Fruit fly (Drosophila melanogaster) whole organism, embryonic: ENCODE data around the gene ldbr.

Source experiments
- Atf-2 ChIP-seq: fragments of 200-800 bp; sonication (Bioruptor generic); optimal IDR thresholded peaks from 2 replicates; lab custom pipeline; 2016; ENCODE audit warnings: missing biosample characterization, missing genetic modification characterization
- Awh ChIP-seq: fragments of 200-800 bp; sonication (Bioruptor generic); IDR thresholded peaks from 2 replicates; pipeline ENCODE4, ENCODE4 v1.3.6; 2022; ENCODE audit warnings: missing biosample characterization, missing genetic modification characterization
- B-H1 ChIP-seq: fragments of 200-800 bp; sonication (Bioruptor generic); IDR thresholded peaks from 3 replicates; pipeline ENCODE4 v1.3.6; 2022; ENCODE audit warnings: missing biosample characterization, missing genetic modification characterization
- BtbVII ChIP-seq: fragments of 200-800 bp; sonication (Bioruptor generic); optimal IDR thresholded peaks from 3 replicates; lab custom pipeline; 2017; ENCODE audit warnings: missing biosample characterization, mild to moderate bottlenecking, missing genetic modification characterization
- CG10147 ChIP-seq: fragments of 200-800 bp; sonication (Bioruptor generic); optimal IDR thresholded peaks from 2 replicates; lab custom pipeline; 2019; ENCODE audit warnings: missing biosample characterization, mild to moderate bottlenecking, missing genetic modification characterization, moderate library complexity
- CG10543 ChIP-seq: fragments of 200-800 bp; sonication (Bioruptor generic); optimal IDR thresholded peaks from 3 replicates; lab custom pipeline; 2017; ENCODE audit warnings: missing biosample characterization, mild to moderate bottlenecking, missing genetic modification characterization, moderate library complexity
- CG11504 ChIP-seq: fragments of 200-800 bp; sonication (Bioruptor generic); optimal IDR thresholded peaks from 3 replicates; lab custom pipeline; 2019; ENCODE audit warnings: missing biosample characterization, mild to moderate bottlenecking, missing genetic modification characterization, moderate library complexity
- CG11723 ChIP-seq: fragments of 200-800 bp; sonication (Bioruptor generic); optimal IDR thresholded peaks from 2 replicates; lab custom pipeline; 2017; ENCODE audit warnings: missing biosample characterization, mild to moderate bottlenecking, missing genetic modification characterization
- CG17361 ChIP-seq: fragments of 200-800 bp; sonication (Bioruptor generic); IDR thresholded peaks from 3 replicates; pipeline ENCODE4 v1.3.6; 2022; ENCODE audit warnings: missing biosample characterization, missing genetic modification characterization
- CG18262 ChIP-seq: fragments of 200-800 bp; optimal IDR thresholded peaks from 3 replicates; lab custom pipeline; 2019; ENCODE audit warnings: missing biosample characterization, mild to moderate bottlenecking, missing genetic modification characterization, moderate library complexity
- CG18764 ChIP-seq: fragments of 200-800 bp; sonication (Bioruptor generic); optimal IDR thresholded peaks from 3 replicates; lab custom pipeline; 2016; ENCODE audit warnings: missing biosample characterization, missing genetic modification characterization
- CG34422 ChIP-seq: fragments of 200-800 bp; sonication (Bioruptor generic); IDR thresholded peaks from 3 replicates; pipeline ENCODE4 v1.3.6; 2022; ENCODE audit warnings: missing biosample characterization, missing genetic modification characterization
- CG4282 ChIP-seq: fragments of 200-800 bp; sonication (Bioruptor generic); optimal IDR thresholded peaks from 2 replicates; lab custom pipeline; 2016; ENCODE audit warnings: missing biosample characterization, missing genetic modification characterization
- CG4404 ChIP-seq: fragments of 200-800 bp; sonication (Bioruptor generic); IDR thresholded peaks from 2 replicates; pipeline ENCODE4 v1.3.6; 2022; ENCODE audit warnings: missing biosample characterization, missing genetic modification characterization
- CG4730 ChIP-seq: fragments of 200-800 bp; sonication (Bioruptor generic); IDR thresholded peaks from 2 replicates; pipeline ENCODE4 v1.3.6; 2022; ENCODE audit warnings: missing biosample characterization, missing genetic modification characterization
- CG5180 ChIP-seq: fragments of 200-800 bp; sonication (Bioruptor generic); optimal IDR thresholded peaks from 3 replicates; lab custom pipeline; 2017; ENCODE audit warnings: missing biosample characterization, missing genetic modification characterization, mild to moderate bottlenecking, moderate library complexity, missing genetic modification reagents
- CG5245 ChIP-seq: fragments of 200-800 bp; sonication (Bioruptor generic); optimal IDR thresholded peaks from 3 replicates; lab custom pipeline; 2016; ENCODE audit warnings: missing biosample characterization, missing genetic modification characterization
- CG9215 ChIP-seq: fragments of 200-800 bp; sonication (Bioruptor generic); IDR thresholded peaks from 2 replicates; pipeline ENCODE4 v1.3.6; 2022; ENCODE audit warnings: missing biosample characterization, missing genetic modification characterization
- CG9437 ChIP-seq: fragments of 200-800 bp; sonication (Bioruptor generic); optimal IDR thresholded peaks from 2 replicates; lab custom pipeline; 2018; ENCODE audit warnings: missing biosample characterization, mild to moderate bottlenecking, missing genetic modification characterization
- Chrac-16 ChIP-seq: fragments of 200-800 bp; sonication (Bioruptor generic); optimal IDR thresholded peaks from 3 replicates; lab custom pipeline; 2016; ENCODE audit warnings: missing biosample characterization, missing genetic modification characterization
- E2f1 ChIP-seq: fragments of 200-800 bp; sonication (Bioruptor generic); IDR thresholded peaks from 2 replicates; pipeline ENCODE4 v1.3.6; 2022; ENCODE audit warnings: missing biosample characterization, missing genetic modification characterization
- Eip74EF ChIP-seq, 2 experiments: fragments of 200-800 bp in 1 of 2; fragments of >200 bp in 1 of 2; sonication (Bioruptor generic) in 1 of 2; optimal IDR thresholded peaks; 2 replicates each; lab custom pipeline; 2017 to 2019; ENCODE audit warnings: missing biosample characterization in 2 of 2, missing genetic modification characterization in 2 of 2, mild to moderate bottlenecking in 1 of 2, moderate library complexity in 1 of 2
- Ets97D ChIP-seq: fragments of 200-800 bp; sonication (Bioruptor generic); optimal IDR thresholded peaks from 3 replicates; lab custom pipeline; 2016; ENCODE audit warnings: missing biosample characterization, missing genetic modification characterization
- MESR4 ChIP-seq: fragments of 200-800 bp; sonication (Bioruptor generic); optimal IDR thresholded peaks from 2 replicates; lab custom pipeline; 2018; ENCODE audit warnings: missing biosample characterization, mild to moderate bottlenecking, missing genetic modification characterization, moderate library complexity
- NFAT ChIP-seq: fragments of 200-800 bp; sonication (Bioruptor generic); IDR thresholded peaks from 2 replicates; pipeline ENCODE4 v1.3.6; 2022; ENCODE audit warnings: missing biosample characterization, missing genetic modification characterization
- Nf-YB ChIP-seq: fragments of 200-800 bp; sonication (Bioruptor generic); optimal IDR thresholded peaks from 3 replicates; lab custom pipeline; 2019; ENCODE audit warnings: missing biosample characterization, mild to moderate bottlenecking, missing genetic modification characterization, moderate library complexity
- Xbp1 ChIP-seq: fragments of 200-800 bp; sonication (Bioruptor generic); optimal IDR thresholded peaks from 3 replicates; lab custom pipeline; 2016; ENCODE audit warnings: missing biosample characterization, mild to moderate bottlenecking, missing genetic modification characterization
- bbx ChIP-seq: fragments of 200-800 bp; sonication (Bioruptor generic); IDR thresholded peaks from 2 replicates; pipeline ENCODE4 v1.3.6; 2022; ENCODE audit warnings: missing biosample characterization, missing genetic modification characterization; ENCODE audit not compliant: partially characterized antibody
- cas ChIP-seq: fragments of 200-800 bp; sonication (Bioruptor generic); IDR thresholded peaks from 2 replicates; pipeline ENCODE4 v1.3.6; 2022; ENCODE audit warnings: missing biosample characterization, missing genetic modification characterization
- chif ChIP-seq, 2 experiments: fragments of 200-800 bp; sonication (Bioruptor generic); optimal IDR thresholded peaks; 3 replicates each; lab custom pipeline; 2016; ENCODE audit warnings: missing biosample characterization in 2 of 2, missing genetic modification characterization in 2 of 2
- crp ChIP-seq, 2 experiments: fragments of 200-800 bp; sonication (Bioruptor generic); optimal IDR thresholded peaks; 2 replicates in 1 of 2; 3 replicates in 1 of 2; lab custom pipeline; 2017; ENCODE audit warnings: missing biosample characterization in 2 of 2, missing genetic modification characterization in 2 of 2, mild to moderate bottlenecking in 1 of 2, moderate library complexity in 1 of 2
- cwo ChIP-seq: fragments of 200-800 bp; sonication (Bioruptor generic); optimal IDR thresholded peaks from 3 replicates; lab custom pipeline; 2017; ENCODE audit warnings: missing biosample characterization, missing genetic modification characterization, mild to moderate bottlenecking, moderate library complexity, missing genetic modification reagents
- disco-r ChIP-seq: fragments of 200-800 bp; sonication (Bioruptor generic); optimal IDR thresholded peaks from 2 replicates; lab custom pipeline; 2016; ENCODE audit warnings: missing biosample characterization, missing genetic modification characterization
- ems ChIP-seq: fragments of 200-800 bp; sonication (Bioruptor generic); optimal IDR thresholded peaks from 3 replicates; lab custom pipeline; 2016; ENCODE audit warnings: missing biosample characterization, missing genetic modification characterization
- eve ChIP-seq, 2 experiments: fragments of >200 bp; optimal IDR thresholded peaks; 2 replicates each; lab custom pipeline; 2017; ENCODE audit warnings: missing biosample characterization in 2 of 2, missing genetic modification characterization in 2 of 2
- gcm ChIP-seq: fragments of 200-800 bp; sonication (Bioruptor generic); optimal IDR thresholded peaks from 2 replicates; lab custom pipeline; 2019; ENCODE audit warnings: missing biosample characterization, mild to moderate bottlenecking, missing genetic modification characterization, moderate library complexity
- grau ChIP-seq: fragments of 200-800 bp; optimal IDR thresholded peaks from 3 replicates; lab custom pipeline; 2019; ENCODE audit warnings: missing biosample characterization, mild to moderate bottlenecking, missing genetic modification characterization, moderate library complexity
- hkb ChIP-seq, 2 experiments: fragments of 200-800 bp in 1 of 2; fragments of >200 bp in 1 of 2; sonication (Bioruptor generic) in 1 of 2; IDR thresholded peaks in 1 of 2; optimal IDR thresholded peaks in 1 of 2; 2 replicates each; pipeline versions ENCODE4 v1.3.6 to Lab custom; 2017 to 2022; ENCODE audit warnings: missing biosample characterization in 1 of 2, missing genetic modification characterization in 1 of 2
- lab ChIP-seq: fragments of 200-800 bp; sonication (Bioruptor generic); optimal IDR thresholded peaks from 3 replicates; lab custom pipeline; 2017; ENCODE audit warnings: missing biosample characterization, missing genetic modification characterization, mild to moderate bottlenecking, moderate library complexity, missing genetic modification reagents
- mld ChIP-seq: fragments of 200-800 bp; sonication (Bioruptor generic); IDR thresholded peaks from 3 replicates; pipeline ENCODE4 v1.3.6; 2022; ENCODE audit warnings: missing biosample characterization, missing genetic modification characterization; ENCODE audit not compliant: partially characterized antibody
- prd ChIP-seq, 3 experiments: fragments of >200 bp in 2 of 3; fragments of 200-800 bp in 1 of 3; sonication (Bioruptor generic) in 1 of 3; optimal IDR thresholded peaks in 2 of 3; IDR thresholded peaks in 1 of 3; 2 replicates in 2 of 3; 3 replicates in 1 of 3; pipeline versions ENCODE4 v1.3.6 to Lab custom; 2017 to 2022; ENCODE audit warnings: missing biosample characterization in 1 of 3, missing genetic modification characterization in 1 of 3
- ro ChIP-seq: fragments of 200-800 bp; sonication (Bioruptor generic); IDR thresholded peaks from 2 replicates; pipeline ENCODE4 v1.3.6; 2022; ENCODE audit warnings: missing biosample characterization, missing genetic modification characterization
- salm ChIP-seq: fragments of 200-800 bp; sonication (Bioruptor generic); optimal IDR thresholded peaks from 2 replicates; lab custom pipeline; 2018; ENCODE audit warnings: missing biosample characterization, mild to moderate bottlenecking, missing genetic modification characterization
- scrt ChIP-seq: fragments of 200-800 bp; sonication (Bioruptor generic); optimal IDR thresholded peaks from 2 replicates; lab custom pipeline; 2018; ENCODE audit warnings: missing biosample characterization, mild to moderate bottlenecking, missing genetic modification characterization, moderate library complexity
- sob ChIP-seq: fragments of 200-800 bp; sonication (Bioruptor generic); IDR thresholded peaks from 2 replicates; pipeline ENCODE4 v1.3.6; 2022; ENCODE audit warnings: missing biosample characterization, missing genetic modification characterization
- tgo ChIP-seq: fragments of 200-800 bp; sonication (Bioruptor generic); IDR thresholded peaks from 3 replicates; pipeline ENCODE4 v1.3.6; 2022; ENCODE audit warnings: missing biosample characterization, missing genetic modification characterization
- trem ChIP-seq: fragments of 200-800 bp; optimal IDR thresholded peaks from 3 replicates; lab custom pipeline; 2019; ENCODE audit warnings: missing biosample characterization, mild to moderate bottlenecking, missing genetic modification characterization, moderate library complexity
- zen ChIP-seq: fragments of 200-800 bp; sonication (Bioruptor generic); optimal IDR thresholded peaks from 3 replicates; lab custom pipeline; 2018; ENCODE audit warnings: missing biosample characterization, mild to moderate bottlenecking, missing genetic modification characterization, moderate library complexity
- zfh2 ChIP-seq: fragments of 200-800 bp; sonication (Bioruptor generic); optimal IDR thresholded peaks from 2 replicates; lab custom pipeline; 2016; ENCODE audit warnings: missing biosample characterization, missing genetic modification characterization

Gene ldbr

DNA sequence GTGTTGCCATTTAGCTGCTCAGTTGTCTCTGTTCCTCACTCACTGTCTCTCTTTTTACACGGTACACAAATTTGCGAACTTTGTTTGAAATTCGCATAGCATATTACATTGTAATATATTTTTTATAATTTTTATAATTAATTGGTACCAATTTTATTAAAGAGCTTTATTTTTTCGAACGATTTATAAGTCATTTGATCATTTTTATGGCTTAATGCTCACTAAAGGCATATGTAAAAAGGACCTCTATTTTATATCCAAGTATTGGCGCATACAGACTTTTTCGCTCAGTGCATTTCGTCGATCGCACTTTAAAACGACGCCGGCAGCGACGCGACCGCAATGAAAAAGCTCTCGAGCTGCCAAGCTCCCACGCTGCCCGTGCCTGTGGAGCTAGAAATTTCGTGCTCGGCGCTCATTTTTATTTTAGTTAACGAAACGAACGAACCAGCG is 25.5 kb upstream of the ldbr start (continued):
- peak in 1 of 2 experiments; percentile 56 for TF ChIP-seq crp (GFP tag; optimal IDR thresholded peaks at IDR 0.05; lab: Kevin White, UChicago)
- TF ChIP-seq mld (GFP tag; lab: Robert Waterston, UW) = no peak
- peak; percentile 87 for TF ChIP-seq zfh2 (GFP tag; lab: Kevin White, UChicago)
- TF ChIP-seq CG9215 (GFP tag; lab: Robert Waterston, UW) = peak; percentile 96
- TF ChIP-seq NFAT (GFP tag; lab: Robert Waterston, UW) = peak; percentile 92
- TF ChIP-seq Chrac-16 = peak; percentile 93
- TF ChIP-seq Xbp1 = peak; percentile 96
- TF ChIP-seq CG5180 = peak; percentile 81
- TF ChIP-seq lab (GFP tag; lab: Kevin White, UChicago) = peak; percentile 96
- TF ChIP-seq CG11504 (tag; lab: Kevin White, UChicago) = peak; percentile 95
- TF ChIP-seq CG4404 (GFP tag; lab: Robert Waterston, UW) = peak; percentile 88
- peak; percentile 88 for TF ChIP-seq gcm (GFP tag; lab: Kevin White, UChicago)
- TF ChIP-seq scrt (GFP tag; lab: Kevin White, UChicago) = peak; percentile 94
- TF ChIP-seq Atf-2 (GFP tag; lab: Kevin White, UChicago) = peak; percentile 59
- TF ChIP-seq eve (GFP tag; optimal IDR thresholded peaks at IDR 0.05; lab: Kevin White, UChicago) = no peak
- peak; percentile 85 for TF ChIP-seq CG18262 (tag; lab: Kevin White, UChicago)
- TF ChIP-seq trem (tag; lab: Kevin White, UChicago) = no peak
- TF ChIP-seq salm (tag; lab: Kevin White, UChicago) = peak; percentile 89
- peak; percentile 78 for TF ChIP-seq disco-r
- TF ChIP-seq bbx (GFP tag; lab: Robert Waterston, UW) = no peak; the same call in 1 of the 2 replicates
- TF ChIP-seq CG4282 (GFP tag; lab: Kevin White, UChicago) = peak; percentile 66
- peak; percentile 88 for TF ChIP-seq ems (GFP tag; lab: Kevin White, UChicago)
- TF ChIP-seq hkb (optimal IDR thresholded peaks at IDR 0.05; lab: Kevin White, UChicago) = no peak
- TF ChIP-seq hkb (GFP tag; IDR thresholded peaks at IDR 0.05; lab: Robert Waterston, UW) = peak; percentile 96
- TF ChIP-seq MESR4 (GFP tag; lab: Kevin White, UChicago) = peak; percentile 20
- peak; percentile 79 for TF ChIP-seq Awh (GFP tag; lab: Robert Waterston, UW)
- TF ChIP-seq cas (GFP tag; lab: Robert Waterston, UW) = peak; percentile 90
- peak; percentile 97 for TF ChIP-seq grau (tag; lab: Kevin White, UChicago)
- TF ChIP-seq CG9437 (GFP tag; lab: Kevin White, UChicago) = peak; percentile 91
- peak; percentile 95 for TF ChIP-seq tgo (GFP tag; lab: Robert Waterston, UW)
- peak; percentile 91 for TF ChIP-seq E2f1 (GFP tag; lab: Robert Waterston, UW)
- TF ChIP-seq Nf-YB = peak; percentile 84
- peak; percentile 78 for TF ChIP-seq zen
- peak; percentile 74 for TF ChIP-seq CG5245
- peak; percentile 77 for TF ChIP-seq ro (GFP tag; lab: Robert Waterston, UW)
- peak; percentile 98 for TF ChIP-seq CG10543 (GFP tag; lab: Kevin White, UChicago)
- TF ChIP-seq Ets97D = peak; percentile 53
- peak; percentile 76 for TF ChIP-seq CG18764 (GFP tag; lab: Kevin White, UChicago)
- TF ChIP-seq cwo (GFP tag; lab: Kevin White, UChicago) = peak; percentile 97
- peak; percentile 98 for TF ChIP-seq BtbVII (GFP tag; lab: Kevin White, UChicago)
- TF ChIP-seq Eip74EF (GFP tag; optimal IDR thresholded peaks at IDR 0.05; lab: Kevin White, UChicago) = peak in 1 of 2 experiments; percentile 83
- TF ChIP-seq CG4730 = peak; percentile 90
- peak; percentile 97 for TF ChIP-seq sob (GFP tag; lab: Robert Waterston, UW)
- peak; percentile 49 to 70 for TF ChIP-seq chif (GFP tag; optimal IDR thresholded peaks at IDR 0.05; lab: Kevin White, UChicago)
- peak; percentile 87; the same call in 2 of the 3 replicates for TF ChIP-seq B-H1 (GFP tag; lab: Robert Waterston, UW)
- TF ChIP-seq CG34422 = peak; percentile 95
- TF ChIP-seq CG11723 (GFP tag; lab: Kevin White, UChicago) = peak; percentile 92
- TF ChIP-seq CG17361 (GFP tag; lab: Robert Waterston, UW) = peak; percentile 96
- TF ChIP-seq prd (optimal IDR thresholded peaks at IDR 0.05; lab: Kevin White, UChicago) = no peak
- peak; percentile 95 for TF ChIP-seq prd (GFP tag; IDR thresholded peaks at IDR 0.05; lab: Robert Waterston, UW)
- peak; percentile 98 for TF ChIP-seq CG10147 (GFP tag; lab: Kevin White, UChicago)
